Fruit fly (Drosophila melanogaster) whole organism, prepupa: ENCODE measurements around the gene Nct.

Experiments used
- CG16779 ChIP-seq: fragments of 200-800 bp; sonication (Bioruptor generic); optimal IDR thresholded peaks from 3 replicates; lab custom pipeline; 2017; ENCODE audit warnings: missing biosample characterization, mild to moderate bottlenecking, missing genetic modification characterization
- CG31627 ChIP-seq: fragments of 200-800 bp; sonication (Bioruptor generic); optimal IDR thresholded peaks from 3 replicates; lab custom pipeline; 2016; ENCODE audit warnings: missing biosample characterization, missing genetic modification characterization
- CG34406 ChIP-seq: fragments of 200-800 bp; sonication (Bioruptor generic); optimal IDR thresholded peaks from 3 replicates; lab custom pipeline; 2016; ENCODE audit warnings: missing biosample characterization, missing genetic modification characterization
- CG6792 ChIP-seq: fragments of 200-800 bp; sonication (Bioruptor generic); optimal IDR thresholded peaks from 3 replicates; lab custom pipeline; 2016; ENCODE audit warnings: missing biosample characterization, missing genetic modification characterization
- CG7368 ChIP-seq: fragments of 200-800 bp; sonication (Bioruptor generic); optimal IDR thresholded peaks from 3 replicates; lab custom pipeline; 2016; ENCODE audit warnings: missing biosample characterization, missing genetic modification characterization
- Eip78C ChIP-seq: fragments of 200-800 bp; sonication (Bioruptor generic); peaks from one replicate; lab custom pipeline; 2016; ENCODE audit warnings: missing biosample characterization, missing genetic modification characterization
- Gug ChIP-seq: fragments of 200-800 bp; sonication (Bioruptor generic); IDR thresholded peaks from 2 replicates; pipeline ENCODE4 v1.3.6; 2022; ENCODE audit warnings: missing biosample characterization, missing genetic modification characterization
- Hr4 ChIP-seq: fragments of 200-800 bp; sonication (Bioruptor generic); optimal IDR thresholded peaks from 3 replicates; lab custom pipeline; 2016; ENCODE audit warnings: missing biosample characterization, missing genetic modification characterization
- Lpt ChIP-seq: fragments of 200-800 bp; sonication (Bioruptor generic); optimal IDR thresholded peaks from 3 replicates; lab custom pipeline; 2016; ENCODE audit warnings: missing biosample characterization, missing genetic modification characterization
- acj6 ChIP-seq: fragments of 200-800 bp; sonication (Bioruptor generic); optimal IDR thresholded peaks from 3 replicates; lab custom pipeline; 2016; ENCODE audit warnings: missing biosample characterization, missing genetic modification characterization
- dsx ChIP-seq: fragments of 200-800 bp; optimal IDR thresholded peaks from 3 replicates; lab custom pipeline; 2019; ENCODE audit warnings: missing biosample characterization, mild to moderate bottlenecking, missing genetic modification characterization, moderate library complexity; ENCODE audit not compliant: poor library complexity, severe bottlenecking
- esn ChIP-seq: fragments of 200-800 bp; sonication (Bioruptor generic); optimal IDR thresholded peaks from 2 replicates; lab custom pipeline; 2016; ENCODE audit warnings: missing biosample characterization, mild to moderate bottlenecking, missing genetic modification characterization, moderate library complexity
- net ChIP-seq: fragments of 200-800 bp; sonication (Bioruptor generic); optimal IDR thresholded peaks from 3 replicates; lab custom pipeline; 2016; ENCODE audit warnings: missing biosample characterization, missing genetic modification characterization

dm6 chr3R:24875939-24876842 is 24.8 kb downstream of the Nct start, which contains the start of gene CG3744:
- TF ChIP-seq net (GFP tag; lab: Kevin White, UChicago) = peak; percentile 72
- peak; percentile 86 for TF ChIP-seq Gug (GFP tag; lab: Robert Waterston, UW)
- TF ChIP-seq Hr4 (GFP tag; lab: Kevin White, UChicago) = peak; percentile 74
- peak; percentile 62 for TF ChIP-seq CG6792 (GFP tag; lab: Kevin White, UChicago)
- peak; percentile 86 for TF ChIP-seq Eip78C
- TF ChIP-seq Lpt (GFP tag; lab: Kevin White, UChicago) = peak; percentile 13
- peak; percentile 68 for TF ChIP-seq CG7368
- TF ChIP-seq CG16779 (tag; lab: Kevin White, UChicago) = peak; percentile 5
- TF ChIP-seq acj6 (GFP tag; lab: Kevin White, UChicago) = peak; percentile 82
- peak; percentile 60 for TF ChIP-seq CG34406 (GFP tag; lab: Kevin White, UChicago)
- peak; percentile 77 for TF ChIP-seq CG31627 (GFP tag; lab: Kevin White, UChicago)
- peak; percentile 77 for TF ChIP-seq esn (GFP tag; lab: Kevin White, UChicago)
- TF ChIP-seq dsx (GFP tag; lab: Kevin White, UChicago) = peak; percentile 71
